Fruit fly (Drosophila melanogaster): ENCODE data around the gene Scsalpha1.
A peak's percentile ranks its signal among the peaks of the same experiment; 100 is the strongest.

Gene Scsalpha1

DNA sequence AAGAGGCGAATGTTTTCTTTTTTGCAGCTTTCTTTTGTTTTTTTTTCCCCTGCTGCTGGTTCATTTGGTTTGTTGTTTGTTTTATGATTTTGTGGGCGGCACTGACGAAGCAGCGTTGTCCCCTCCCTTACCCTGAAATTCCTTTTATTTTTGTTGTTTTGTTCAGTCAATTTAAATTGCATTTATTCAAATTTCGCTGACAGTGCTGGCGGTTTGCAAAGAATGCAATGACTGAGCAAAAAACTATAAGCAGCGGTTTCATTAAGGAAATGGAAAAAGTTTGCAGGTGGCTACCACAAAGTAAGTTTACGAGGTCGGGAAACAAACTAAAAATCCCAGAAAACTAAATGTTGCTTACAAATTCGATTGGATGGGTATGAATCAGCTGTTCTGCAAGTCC is 49.7 kb upstream of the Scsalpha1 start:
- TF ChIP-seq CG5245 (GFP tag; optimal IDR thresholded peaks at IDR 0.05) (no peak), E2f1 (GFP tag; IDR thresholded peaks at IDR 0.05) (no peak), hb (GFP tag; IDR thresholded peaks at IDR 0.05; ENCODE audit: partially characterized antibody) (no peak)

DNA sequence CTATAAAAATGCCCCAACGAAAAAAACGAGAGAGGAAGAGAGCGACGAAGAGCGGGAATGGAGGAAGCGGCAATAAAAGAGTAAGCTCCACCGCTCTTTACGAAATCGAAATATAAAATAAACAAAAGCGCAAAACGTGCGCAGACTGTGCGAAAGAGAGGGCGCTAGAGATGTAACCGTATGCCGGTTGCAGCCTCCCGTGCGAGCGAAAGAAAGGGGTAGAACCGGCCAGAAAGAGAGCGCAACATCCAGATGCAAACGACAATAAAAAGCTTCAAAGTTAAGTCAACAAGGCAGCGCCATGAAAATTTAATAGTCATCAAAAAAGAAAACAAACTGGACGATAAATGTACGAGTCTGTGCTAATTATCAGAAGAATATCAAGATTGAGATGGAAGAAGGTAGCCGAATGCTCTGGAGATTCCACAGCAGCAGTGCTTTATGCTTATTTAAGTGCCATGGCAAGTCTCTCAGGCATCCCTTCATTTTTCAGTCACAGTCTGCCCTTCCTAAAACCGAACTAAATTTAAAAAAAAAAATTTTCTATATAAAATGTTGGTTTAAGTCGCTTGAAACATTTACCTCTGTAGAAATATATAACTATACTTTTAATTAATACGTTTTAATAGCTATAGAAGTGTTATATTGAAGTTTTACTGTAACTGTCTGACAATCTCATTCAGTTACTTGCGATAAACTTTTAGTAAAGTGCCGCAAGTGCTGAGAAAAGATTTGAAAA is 48.1 kb upstream of the Scsalpha1 start:
- TF ChIP-seq CG12744 (GFP tag; optimal IDR thresholded peaks at IDR 0.05) (no peak), mirr (GFP tag; optimal IDR thresholded peaks at IDR 0.05) (peak; percentile 39), Hr78 (GFP tag; optimal IDR thresholded peaks at IDR 0.05) (peak in 1 of 2 experiments; percentile 71), Usf (GFP tag; optimal IDR thresholded peaks at IDR 0.05) (no peak), CG5180 (GFP tag; optimal IDR thresholded peaks at IDR 0.05) (peak; percentile 26), schlank (tag; optimal IDR thresholded peaks at IDR 0.05) (no peak), CG1647 (GFP tag; optimal IDR thresholded peaks at IDR 0.05) (no peak), Ravus (GFP tag; IDR thresholded peaks at IDR 0.05) (peak; percentile 40), amos (GFP tag; IDR thresholded peaks at IDR 0.05; ENCODE audit: partially characterized antibody) (no peak; the same call in 1 of the 2 replicates), Taf1 (GFP tag; IDR thresholded peaks at IDR 0.05) (peak; percentile 49; the same call in 1 of the 2 replicates), HmgD (GFP tag; optimal IDR thresholded peaks at IDR 0.05) (no peak), HLH54F (GFP tag; optimal IDR thresholded peaks at IDR 0.05) (no peak), CG17802 (tag; optimal IDR thresholded peaks at IDR 0.05) (no peak), wor (GFP tag; IDR thresholded peaks at IDR 0.05) (peak; percentile 54), CG12104 (GFP tag; optimal IDR thresholded peaks at IDR 0.05) (peak; percentile 29), CG12769 (tag; optimal IDR thresholded peaks at IDR 0.05) (peak; percentile 32), stc (GFP tag; IDR thresholded peaks at IDR 0.05) (peak; percentile 75), CG17829 (tag; optimal IDR thresholded peaks at IDR 0.05) (peak; percentile 71), Hr51 (GFP tag; optimal IDR thresholded peaks at IDR 0.05) (peak in 1 of 2 experiments; percentile 87), NfI (GFP tag; optimal IDR thresholded peaks at IDR 0.05) (peak; percentile 68), crol (GFP tag; IDR thresholded peaks at IDR 0.05) (no peak), BEAF-32 (GFP tag; optimal IDR thresholded peaks at IDR 0.05) (no peak), CG3163 (GFP tag; optimal IDR thresholded peaks at IDR 0.05) (peak; percentile 98), CG11456 (GFP tag; IDR thresholded peaks at IDR 0.05) (peak; percentile 32; the same call in 1 of the 3 replicates), CG6254 (GFP tag; optimal IDR thresholded peaks at IDR 0.05) (peak; percentile 15), stwl (tag; optimal IDR thresholded peaks at IDR 0.05) (no peak), CG16815 (GFP tag; optimal IDR thresholded peaks at IDR 0.05) (peak; percentile 33), cato (GFP tag; optimal IDR thresholded peaks at IDR 0.05; ENCODE audit: borderline replicate concordance) (no peak), CG7786 (GFP tag; optimal IDR thresholded peaks at IDR 0.05) (no peak), gfzf (GFP tag; optimal IDR thresholded peaks at IDR 0.05) (no peak), fu2 (GFP tag; optimal IDR thresholded peaks at IDR 0.05) (no peak), corto (GFP tag; optimal IDR thresholded peaks at IDR 0.05) (peak; percentile 3), Sin3A (optimal IDR thresholded peaks at IDR 0.05) (no peak), dmrt11E (tag; optimal IDR thresholded peaks at IDR 0.05) (peak; percentile 27), hkb (optimal IDR thresholded peaks at IDR 0.05) (no peak), hkb (GFP tag; IDR thresholded peaks at IDR 0.05) (peak; percentile 64), CG12299 (tag; optimal IDR thresholded peaks at IDR 0.05) (peak; percentile 65), CG9932 (GFP tag; IDR thresholded peaks at IDR 0.05) (peak; percentile 80), CG12391 (tag; optimal IDR thresholded peaks at IDR 0.05) (peak; percentile 85), her (GFP tag; optimal IDR thresholded peaks at IDR 0.05) (no peak), Side (GFP tag; optimal IDR thresholded peaks at IDR 0.05) (no peak), CG10366 (GFP tag; IDR thresholded peaks at IDR 0.05) (peak; percentile 83), Scr (GFP tag; IDR thresholded peaks at IDR 0.05; ENCODE audit: partially characterized antibody) (peak; percentile 35; the same call in 1 of the 2 replicates), ewg (GFP tag; optimal IDR thresholded peaks at IDR 0.05) (peak; percentile 69)

Data from whole organism, embryonic.